Fruit fly (Drosophila melanogaster) whole organism, adult: ENCODE measurements around the gene Ythdf.

Source experiments
- CG11617 ChIP-seq: fragments of 200-800 bp; sonication (Bioruptor generic); optimal IDR thresholded peaks from 2 replicates; lab custom pipeline; 2017; ENCODE audit warnings: mild to moderate bottlenecking, missing biosample characterization, missing genetic modification reagents, missing genetic modification characterization
- CG12768 ChIP-seq: fragments of 200-800 bp; sonication (Bioruptor generic); optimal IDR thresholded peaks from 2 replicates; lab custom pipeline; 2017; ENCODE audit warnings: missing biosample characterization, missing genetic modification characterization, mild to moderate bottlenecking, moderate library complexity, missing genetic modification reagents
- CG5204 ChIP-seq: fragments of 200-800 bp; sonication (Bioruptor generic); optimal IDR thresholded peaks from 2 replicates; lab custom pipeline; 2016; ENCODE audit warnings: missing biosample characterization, missing genetic modification characterization
- Clk ChIP-seq: fragments of 200-800 bp; sonication (Bioruptor generic); optimal IDR thresholded peaks from 2 replicates; lab custom pipeline; 2017; ENCODE audit warnings: missing biosample characterization, missing genetic modification characterization
- Crg-1 ChIP-seq: fragments of 200-800 bp; sonication (Bioruptor generic); optimal IDR thresholded peaks from 2 replicates; lab custom pipeline; 2016; ENCODE audit warnings: missing biosample characterization, missing genetic modification characterization
- bab1 ChIP-seq: fragments of 200-800 bp; sonication (Bioruptor generic); optimal IDR thresholded peaks from 3 replicates; lab custom pipeline; 2019; ENCODE audit warnings: missing biosample characterization, mild to moderate bottlenecking, missing genetic modification characterization, moderate library complexity
- cnc ChIP-seq, 2 experiments: fragments of >200 bp; optimal IDR thresholded peaks; 2 replicates each; lab custom pipeline; 2017
- kay ChIP-seq: fragments of 200-800 bp; sonication (Bioruptor generic); peaks from one replicate; lab custom pipeline; 2016; ENCODE audit warnings: missing biosample characterization, missing genetic modification characterization, borderline replicate concordance

dm6 chr3R:25004763-25005162 lies 34.3 kb downstream of the Ythdf start:
- TF ChIP-seq CG11617 (GFP tag; lab: Kevin White, UChicago) (no peak), kay (GFP tag; lab: Kevin White, UChicago) (no peak), bab1 (GFP tag; lab: Kevin White, UChicago) (no peak), Crg-1 (no peak), CG12768 (no peak), Clk (no peak), cnc (optimal IDR thresholded peaks at IDR 0.05; lab: Kevin White, UChicago) (no peak), CG5204 (GFP tag; lab: Kevin White, UChicago) (no peak)
